Fruit fly (Drosophila melanogaster) whole organism, pupa: ENCODE data around the gene Sur.

Source experiments
- CG10348 ChIP-seq: fragments of 200-800 bp; sonication (Bioruptor generic); IDR thresholded peaks from 2 replicates; pipeline ENCODE4 v1.3.6; 2022; ENCODE audit warnings: missing biosample characterization, missing genetic modification characterization
- CG12605 ChIP-seq: fragments of 200-800 bp; sonication (Bioruptor generic); IDR thresholded peaks from 2 replicates; pipeline ENCODE4 v1.3.6; 2022; ENCODE audit warnings: missing biosample characterization, missing genetic modification characterization
- CG13204 ChIP-seq: fragments of 200-800 bp; sonication (Bioruptor generic); optimal IDR thresholded peaks from 2 replicates; lab custom pipeline; 2018; ENCODE audit warnings: missing biosample characterization, mild to moderate bottlenecking, missing genetic modification characterization, moderate library complexity
- CG14655 ChIP-seq: fragments of 200-800 bp; sonication (Bioruptor generic); optimal IDR thresholded peaks from 3 replicates; lab custom pipeline; 2017; ENCODE audit warnings: mild to moderate bottlenecking, missing biosample characterization, missing genetic modification reagents, missing genetic modification characterization
- CG15710 ChIP-seq: fragments of 200-800 bp; sonication (Bioruptor generic); optimal IDR thresholded peaks from 2 replicates; lab custom pipeline; 2018; ENCODE audit warnings: missing biosample characterization, mild to moderate bottlenecking, missing genetic modification characterization, moderate library complexity
- CG17806 ChIP-seq: fragments of 200-800 bp; sonication (Bioruptor generic); optimal IDR thresholded peaks from 2 replicates; lab custom pipeline; 2018; ENCODE audit warnings: missing biosample characterization, mild to moderate bottlenecking, missing genetic modification characterization, moderate library complexity
- CG32121 ChIP-seq: fragments of 200-800 bp; sonication (Bioruptor generic); IDR thresholded peaks from 2 replicates; pipeline ENCODE4 v1.3.6; 2022; ENCODE audit warnings: missing biosample characterization, missing genetic modification characterization
- CG34367 ChIP-seq: fragments of 200-800 bp; sonication (Bioruptor generic); optimal IDR thresholded peaks from 2 replicates; lab custom pipeline; 2018; ENCODE audit warnings: missing biosample characterization, mild to moderate bottlenecking, missing genetic modification characterization
- CG4496 ChIP-seq: fragments of 200-800 bp; sonication (Bioruptor generic); IDR thresholded peaks from 3 replicates; pipeline ENCODE4 v1.3.6; 2022; ENCODE audit warnings: missing biosample characterization, missing genetic modification characterization
- CG8159 ChIP-seq: fragments of 200-800 bp; sonication (Bioruptor generic); optimal IDR thresholded peaks from 3 replicates; lab custom pipeline; 2018; ENCODE audit warnings: missing biosample characterization, mild to moderate bottlenecking, missing genetic modification characterization, moderate library complexity
- CG9948 ChIP-seq: fragments of 200-800 bp; sonication (Bioruptor generic); optimal IDR thresholded peaks from 2 replicates; lab custom pipeline; 2018; ENCODE audit warnings: missing biosample characterization, mild to moderate bottlenecking, missing genetic modification characterization, moderate library complexity
- D1 ChIP-seq: fragments of 200-800 bp; sonication (Bioruptor generic); optimal IDR thresholded peaks from 2 replicates; lab custom pipeline; 2018; ENCODE audit warnings: missing biosample characterization, mild to moderate bottlenecking, missing genetic modification characterization, moderate library complexity
- EcR ChIP-seq: fragments of 200-800 bp; sonication (Bioruptor generic); optimal IDR thresholded peaks from 3 replicates; lab custom pipeline; 2019; ENCODE audit warnings: missing biosample characterization, missing genetic modification characterization, mild to moderate bottlenecking, moderate library complexity, missing genetic modification reagents
- Ets98B ChIP-seq: fragments of 200-800 bp; sonication (Bioruptor generic); IDR thresholded peaks from 2 replicates; pipeline ENCODE4 v1.3.6; 2022; ENCODE audit warnings: missing biosample characterization, missing genetic modification characterization
- Pif1A ChIP-seq: fragments of 200-800 bp; sonication (Bioruptor generic); optimal IDR thresholded peaks from 3 replicates; lab custom pipeline; 2016; ENCODE audit warnings: missing biosample characterization, missing genetic modification characterization
- Pif1B ChIP-seq: fragments of 200-800 bp; sonication (Bioruptor generic); optimal IDR thresholded peaks from 3 replicates; lab custom pipeline; 2016; ENCODE audit warnings: missing biosample characterization, missing genetic modification characterization
- Snoo ChIP-seq: fragments of 200-800 bp; sonication (Bioruptor generic); optimal IDR thresholded peaks from 3 replicates; lab custom pipeline; 2017; ENCODE audit warnings: missing biosample characterization, mild to moderate bottlenecking, missing genetic modification characterization, inconsistent platforms
- fd96Ca ChIP-seq: fragments of 200-800 bp; sonication (Bioruptor generic); IDR thresholded peaks from 3 replicates; pipeline ENCODE4 v1.3.6; 2022; ENCODE audit warnings: missing biosample characterization, missing genetic modification characterization
- gl ChIP-seq: fragments of 200-800 bp; sonication (Bioruptor generic); optimal IDR thresholded peaks from 2 replicates; lab custom pipeline; 2018; ENCODE audit warnings: missing biosample characterization, mild to moderate bottlenecking, missing genetic modification characterization
- rn ChIP-seq: fragments of 200-800 bp; sonication (Bioruptor generic); IDR thresholded peaks from 2 replicates; pipeline ENCODE4 v1.3.6; 2022; ENCODE audit warnings: missing biosample characterization, missing genetic modification characterization

Sur gene

DNA sequence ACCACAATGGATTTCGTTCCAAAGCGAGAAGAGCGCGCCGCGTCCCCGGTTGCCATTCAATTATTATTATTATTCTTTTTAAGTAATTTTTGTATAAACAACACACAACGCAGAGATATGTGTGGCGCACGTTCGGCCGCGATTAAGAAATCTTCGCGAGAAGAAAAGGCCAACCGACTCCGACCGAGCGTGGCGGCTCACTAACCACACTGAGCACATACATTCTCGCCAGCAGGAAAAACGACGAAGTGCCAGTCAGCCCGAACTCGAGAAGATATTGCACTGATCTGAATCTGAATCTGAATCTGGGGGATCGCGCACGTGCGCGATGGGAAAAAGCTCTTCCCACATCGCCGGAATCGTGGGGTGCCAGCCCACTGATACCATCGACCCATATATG, at the start of gene Sur:
TSS of gene Sur (minus strand) at position 207 of the 400 bp plus-strand sequence.
- TF ChIP-seq CG34367 (tag; lab: Kevin White, UChicago) (no peak), CG15710 (tag; lab: Kevin White, UChicago) (no peak)

dm6 chr2L:10246785-10247190, 47.9 kb upstream of the Sur start, which contains the start of gene chico:
Gene chico (minus strand): TSS chr2L:10247078.
- TF ChIP-seq rn (GFP tag; lab: Robert Waterston, UW) (no peak), Snoo (no peak), CG13204 (GFP tag; lab: Kevin White, UChicago) (no peak), CG9948 (tag; lab: Kevin White, UChicago) (no peak), CG34367 (tag; lab: Kevin White, UChicago) (no peak), EcR (GFP tag; lab: Kevin White, UChicago) (no peak), CG8159 (no peak), CG32121 (GFP tag; lab: Robert Waterston, UW) (no peak), gl (tag; lab: Kevin White, UChicago) (no peak), CG17806 (tag; lab: Kevin White, UChicago) (no peak), Ets98B (GFP tag; lab: Robert Waterston, UW) (no peak), CG12605 (GFP tag; lab: Robert Waterston, UW) (no peak), Pif1B (GFP tag; lab: Kevin White, UChicago) (no peak), D1 (tag; lab: Kevin White, UChicago) (no peak), CG15710 (tag; lab: Kevin White, UChicago) (no peak), CG10348 (GFP tag; lab: Robert Waterston, UW) (no peak)

DNA sequence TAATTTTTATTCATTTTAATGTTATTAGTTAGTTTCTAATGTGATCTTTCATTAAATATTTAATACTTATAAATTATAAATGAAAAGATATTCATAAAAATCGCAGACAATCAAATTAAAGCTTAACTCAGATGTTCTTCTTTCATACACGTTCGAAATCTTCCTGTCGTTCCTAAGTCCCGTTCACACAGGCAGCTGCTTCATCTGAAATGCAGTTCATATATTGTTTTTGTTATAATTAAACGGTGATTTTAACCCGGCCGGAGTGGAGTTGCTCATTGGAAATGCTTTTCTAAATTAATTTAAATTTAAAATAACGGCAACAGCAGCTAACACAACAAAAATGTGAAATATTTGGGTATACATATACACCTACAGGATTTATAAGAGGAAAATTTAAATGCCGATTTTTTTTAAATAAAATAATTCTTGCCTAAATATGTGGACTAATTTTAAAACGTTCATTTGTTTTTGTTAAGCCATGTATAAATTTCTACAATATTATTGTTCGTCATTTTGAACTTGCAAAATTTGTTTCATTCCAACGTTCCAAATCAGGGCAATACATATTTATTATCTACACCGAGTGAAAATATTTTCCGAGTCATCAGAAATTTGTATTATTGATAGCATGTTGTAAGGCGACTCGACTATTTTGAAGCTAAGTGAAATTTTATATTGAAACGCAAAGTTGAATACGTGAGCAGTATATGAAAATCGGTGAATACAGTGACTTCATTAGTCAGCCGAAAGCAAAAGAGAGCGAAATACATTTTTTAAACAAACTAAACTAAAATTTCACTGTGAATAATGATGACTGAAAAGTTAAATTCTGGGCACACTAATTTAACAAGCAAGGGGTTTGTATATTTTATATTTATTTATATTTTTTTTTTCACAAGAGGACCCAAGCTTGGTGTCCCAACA, 40.1 kb upstream of the Sur start, which contains the start of gene me31B:
TSS of gene me31B (plus strand) at position 616 of the 927 bp plus-strand sequence.
- TF ChIP-seq CG34367 (tag; lab: Kevin White, UChicago), result no peak
- TF ChIP-seq CG9948 (tag; lab: Kevin White, UChicago), result peak; percentile 16

DNA sequence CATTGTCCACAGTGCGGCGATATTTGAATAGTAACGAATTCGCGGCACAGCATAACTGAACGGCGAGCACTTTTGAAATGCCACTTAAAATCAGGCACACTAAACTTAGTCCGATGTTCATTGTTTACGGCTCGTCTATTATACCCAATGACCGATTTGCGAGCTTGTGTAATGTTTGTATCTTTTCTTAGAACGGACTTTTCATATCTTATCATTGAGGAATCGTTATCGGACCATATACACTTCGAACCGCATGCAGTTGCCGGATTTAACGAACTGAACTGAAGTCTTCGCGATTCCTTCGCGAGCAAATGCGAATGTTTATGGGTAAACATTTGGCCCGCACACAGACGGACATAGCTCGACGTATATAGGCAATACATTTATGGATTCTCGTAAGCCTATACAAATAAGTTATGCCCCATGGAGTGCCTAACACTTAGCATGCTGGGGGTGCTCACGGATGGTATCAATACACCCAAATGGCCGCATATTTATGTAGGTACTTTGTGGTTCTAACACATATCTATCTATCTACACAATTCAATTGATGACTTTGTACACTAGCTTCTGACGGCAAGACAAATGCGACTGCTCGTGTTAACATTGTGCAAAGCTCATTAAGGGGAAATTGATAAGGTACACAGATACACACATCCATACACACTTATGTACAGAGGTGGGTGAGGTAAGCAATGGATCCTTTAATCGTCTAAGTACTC, 39.0 kb upstream of the Sur start, which contains the start of gene mthl15:
TSS of gene mthl15 (minus strand) at position 593 of the 722 bp plus-strand sequence.
- no peak for TF ChIP-seq CG13204 (GFP tag; lab: Kevin White, UChicago)
- no peak for TF ChIP-seq CG34367 (tag; lab: Kevin White, UChicago)
- TF ChIP-seq D1 (tag; lab: Kevin White, UChicago), result no peak
- TF ChIP-seq CG4496 (GFP tag; lab: Robert Waterston, UW), result no peak
- TF ChIP-seq CG12605 (GFP tag; lab: Robert Waterston, UW), result no peak
- no peak for TF ChIP-seq fd96Ca
- no peak for TF ChIP-seq CG8159
- no peak for TF ChIP-seq Snoo
- no peak for TF ChIP-seq CG32121 (GFP tag; lab: Robert Waterston, UW)

- TF ChIP-seq CG8159 (no peak), CG17806 (tag; lab: Kevin White, UChicago) (no peak), CG34367 (tag; lab: Kevin White, UChicago) (no peak), fd96Ca (no peak), Ets98B (GFP tag; lab: Robert Waterston, UW) (no peak), CG32121 (GFP tag; lab: Robert Waterston, UW) (no peak), CG4496 (GFP tag; lab: Robert Waterston, UW) (no peak), Pif1A (GFP tag; lab: Kevin White, UChicago) (no peak)
Observed at dm6 chr2L:10232827-10233226, 33.9 kb upstream of the Sur start.

DNA sequence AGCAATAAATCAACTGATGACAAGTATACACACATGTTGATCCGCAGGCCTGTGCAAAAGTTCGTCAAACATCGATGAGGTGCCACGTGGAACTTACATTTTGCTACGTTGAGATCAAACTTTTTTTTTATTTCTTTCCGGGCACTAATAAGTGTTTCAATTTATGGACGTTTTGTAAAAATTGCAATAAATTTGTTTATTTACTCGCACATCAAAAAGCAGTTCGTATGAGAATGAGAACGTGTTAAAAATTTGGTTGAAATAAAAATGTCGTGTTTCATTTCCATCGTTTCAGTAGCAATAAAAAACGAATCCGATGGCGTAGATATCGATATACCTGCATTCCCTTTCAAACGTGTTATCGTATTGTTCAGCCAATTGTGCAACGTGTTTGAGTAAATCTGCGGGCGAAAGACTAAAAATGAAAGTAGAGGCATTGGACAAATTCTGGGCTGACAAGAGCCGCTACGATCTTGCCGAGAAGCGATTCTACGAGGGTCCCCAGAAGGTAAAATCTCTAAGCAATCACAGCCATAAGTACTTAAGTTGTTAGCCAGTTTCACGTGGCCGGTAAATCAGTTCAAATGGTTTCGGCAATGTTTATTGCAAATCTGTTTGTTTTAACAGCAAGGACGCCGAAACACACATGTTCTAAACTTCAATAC, 33.4 kb upstream of the Sur start, which contains the start of gene eEF1delta:
TSS of gene eEF1delta (plus strand) at position 356 of the 665 bp plus-strand sequence.
- no peak for TF ChIP-seq CG15710 (tag; lab: Kevin White, UChicago)
- TF ChIP-seq D1 (tag; lab: Kevin White, UChicago), result no peak
- no peak for TF ChIP-seq EcR (GFP tag; lab: Kevin White, UChicago)
- no peak for TF ChIP-seq fd96Ca
- no peak for TF ChIP-seq Snoo
- no peak for TF ChIP-seq CG12605 (GFP tag; lab: Robert Waterston, UW)
- no peak for TF ChIP-seq Pif1A (GFP tag; lab: Kevin White, UChicago)
- TF ChIP-seq gl (tag; lab: Kevin White, UChicago), result no peak
- TF ChIP-seq CG8159, result no peak
- no peak for TF ChIP-seq Ets98B (GFP tag; lab: Robert Waterston, UW)
- TF ChIP-seq CG34367 (tag; lab: Kevin White, UChicago), result no peak
- TF ChIP-seq CG14655 (GFP tag; lab: Kevin White, UChicago), result no peak
- no peak for TF ChIP-seq CG13204 (GFP tag; lab: Kevin White, UChicago)
- no peak for TF ChIP-seq rn (GFP tag; lab: Robert Waterston, UW)
- TF ChIP-seq CG9948 (tag; lab: Kevin White, UChicago), result no peak
- TF ChIP-seq CG4496 (GFP tag; lab: Robert Waterston, UW), result no peak
- no peak for TF ChIP-seq Pif1B (GFP tag; lab: Kevin White, UChicago)
- no peak for TF ChIP-seq CG10348 (GFP tag; lab: Robert Waterston, UW)
- TF ChIP-seq CG32121 (GFP tag; lab: Robert Waterston, UW), result no peak
